Worm (Caenorhabditis elegans) whole organism, late embryonic: Measurements from ENCODE around the gene srg-60.

Experiments used
- F13H6.1 ChIP-seq: sonication (generic microtip); optimal IDR thresholded peaks from 2 replicates; lab custom pipeline; 2016; ENCODE audit warnings: missing genetic modification characterization, missing compliant biosample characterization
- ceh-19 ChIP-seq: fragments of 200-800 bp; sonication (Bioruptor generic); optimal IDR thresholded peaks from 2 replicates; lab custom pipeline; 2018; ENCODE audit warnings: mild to moderate bottlenecking, missing genetic modification characterization, missing compliant biosample characterization
- ceh-22 ChIP-seq: sonication (generic microtip); optimal IDR thresholded peaks from 2 replicates; lab custom pipeline; 2017; ENCODE audit warnings: missing biosample characterization, missing genetic modification characterization
- fkh-10 ChIP-seq: fragments of 150-350 bp; optimal IDR thresholded peaks from 2 replicates; lab custom pipeline; 2014; ENCODE audit warnings: missing biosample characterization, missing genetic modification reagents, missing genetic modification characterization
- nhr-11 ChIP-seq: fragments of 150-350 bp; optimal IDR thresholded peaks from 2 replicates; lab custom pipeline; 2014; ENCODE audit warnings: missing biosample characterization, missing genetic modification characterization
- pqm-1 ChIP-seq: sonication (generic microtip); optimal IDR thresholded peaks from 2 replicates; lab custom pipeline; 2016; ENCODE audit warnings: missing genetic modification characterization, missing compliant biosample characterization
- rnt-1 ChIP-seq: sonication (generic microtip); optimal IDR thresholded peaks from 2 replicates; lab custom pipeline; 2016; ENCODE audit warnings: missing genetic modification characterization, missing compliant biosample characterization

ce11 chrV:2720763-2721162 lies 1.7 kb downstream of the srg-60 start, which contains the start of gene srt-27:
- TF ChIP-seq pqm-1 (no peak), rnt-1 (tag; lab: Kevin White, UChicago) (no peak), nhr-11 (tag; lab: Kevin White, UChicago) (no peak), ceh-19 (GFP tag; lab: Kevin White, UChicago) (no peak), F13H6.1 (tag; lab: Kevin White, UChicago) (no peak), ceh-22 (tag; lab: Kevin White, UChicago) (no peak), fkh-10 (GFP tag; lab: Kevin White, UChicago) (no peak)
